Fruit fly (Drosophila melanogaster) whole organism, embryonic: Measurements from ENCODE around the gene CG15046.

Source experiments
- ATbp ChIP-seq: fragments of 200-800 bp; sonication (Bioruptor generic); optimal IDR thresholded peaks from 2 replicates; lab custom pipeline; 2017; ENCODE audit warnings: missing biosample characterization, mild to moderate bottlenecking, missing genetic modification characterization, missing genetic modification reagents
- Abd-B ChIP-seq: fragments of 200-800 bp; sonication (Bioruptor generic); optimal IDR thresholded peaks from 2 replicates; lab custom pipeline; 2018; ENCODE audit warnings: missing biosample characterization, mild to moderate bottlenecking, missing genetic modification characterization, moderate library complexity
- Ada2b ChIP-seq: fragments of 200-800 bp; sonication (Bioruptor generic); IDR thresholded peaks from 2 replicates; pipeline ENCODE4 v1.3.6; 2022; ENCODE audit warnings: missing biosample characterization, missing genetic modification characterization
- CG14860 ChIP-seq: fragments of 200-800 bp; sonication (Bioruptor generic); IDR thresholded peaks from 3 replicates; pipeline ENCODE4 v1.3.6; 2022; ENCODE audit warnings: missing biosample characterization, missing genetic modification characterization; ENCODE audit not compliant: partially characterized antibody
- CG15011 ChIP-seq: fragments of 200-800 bp; sonication (Bioruptor generic); optimal IDR thresholded peaks from 3 replicates; lab custom pipeline; 2018; ENCODE audit warnings: missing biosample characterization, mild to moderate bottlenecking, missing genetic modification characterization
- CG1602 ChIP-seq: fragments of 200-800 bp; sonication (Bioruptor generic); optimal IDR thresholded peaks from 3 replicates; lab custom pipeline; 2016; ENCODE audit warnings: missing biosample characterization, missing genetic modification characterization
- CG17612 ChIP-seq: fragments of 200-800 bp; sonication (Bioruptor generic); IDR thresholded peaks from 2 replicates; pipeline ENCODE4 v1.3.6; 2022; ENCODE audit warnings: missing biosample characterization, missing genetic modification characterization
- CG18011 ChIP-seq: fragments of 200-800 bp; sonication (Bioruptor generic); optimal IDR thresholded peaks from 2 replicates; lab custom pipeline; 2017; ENCODE audit warnings: missing biosample characterization, missing genetic modification characterization, mild to moderate bottlenecking, moderate library complexity, missing genotype
- CG2875 ChIP-seq: fragments of 200-800 bp; sonication (Bioruptor generic); optimal IDR thresholded peaks from 2 replicates; lab custom pipeline; 2017; ENCODE audit warnings: missing biosample characterization, mild to moderate bottlenecking, missing genetic modification characterization, missing genetic modification reagents
- CG30403 ChIP-seq: fragments of 200-800 bp; sonication (Bioruptor generic); optimal IDR thresholded peaks from 3 replicates; lab custom pipeline; 2016; ENCODE audit warnings: missing biosample characterization, missing genetic modification characterization
- CG32767 ChIP-seq: fragments of 200-800 bp; sonication (Bioruptor generic); IDR thresholded peaks from 2 replicates; pipeline ENCODE4 v1.3.6; 2022; ENCODE audit warnings: missing biosample characterization, missing genetic modification characterization
- CG3726 ChIP-seq: fragments of 200-800 bp; sonication (Bioruptor generic); IDR thresholded peaks from 3 replicates; pipeline ENCODE4, ENCODE4 v1.3.6; 2022; ENCODE audit warnings: missing biosample characterization, missing genetic modification characterization
- CG42726 ChIP-seq: fragments of 200-800 bp; sonication (Bioruptor generic); IDR thresholded peaks from 2 replicates; pipeline ENCODE4 v1.3.6; 2022; ENCODE audit warnings: missing biosample characterization, missing genetic modification characterization; ENCODE audit not compliant: partially characterized antibody
- CG4854 ChIP-seq: fragments of 200-800 bp; sonication (Bioruptor generic); optimal IDR thresholded peaks from 2 replicates; lab custom pipeline; 2016; ENCODE audit warnings: missing biosample characterization, missing genetic modification characterization, inconsistent platforms
- CG5245 ChIP-seq: fragments of 200-800 bp; sonication (Bioruptor generic); optimal IDR thresholded peaks from 3 replicates; lab custom pipeline; 2016; ENCODE audit warnings: missing biosample characterization, missing genetic modification characterization
- CG6654 ChIP-seq: fragments of 200-800 bp; sonication (Bioruptor generic); optimal IDR thresholded peaks from 2 replicates; lab custom pipeline; 2017; ENCODE audit warnings: missing biosample characterization, mild to moderate bottlenecking, missing genetic modification characterization
- Hey ChIP-seq: fragments of 200-800 bp; sonication (Bioruptor generic); optimal IDR thresholded peaks from 3 replicates; lab custom pipeline; 2018; ENCODE audit warnings: missing biosample characterization, mild to moderate bottlenecking, missing genetic modification characterization
- Oli ChIP-seq: fragments of 200-800 bp; sonication (Bioruptor generic); optimal IDR thresholded peaks from 2 replicates; lab custom pipeline; 2018; ENCODE audit warnings: missing biosample characterization, mild to moderate bottlenecking, missing genetic modification characterization, moderate library complexity
- Rx ChIP-seq: fragments of 200-800 bp; sonication (Bioruptor generic); IDR thresholded peaks from 2 replicates; pipeline ENCODE4 v1.3.6; 2022; ENCODE audit warnings: missing biosample characterization, missing genetic modification characterization
- Sox100B ChIP-seq: fragments of 200-800 bp; sonication (Bioruptor generic); optimal IDR thresholded peaks from 3 replicates; lab custom pipeline; 2018; ENCODE audit warnings: missing biosample characterization, mild to moderate bottlenecking, missing genetic modification characterization
- bab2 ChIP-seq: fragments of 200-800 bp; sonication (Bioruptor generic); optimal IDR thresholded peaks from 2 replicates; lab custom pipeline; 2016; ENCODE audit warnings: missing biosample characterization, missing genetic modification characterization
- cad ChIP-seq: fragments of >200 bp; optimal IDR thresholded peaks from 2 replicates; lab custom pipeline; 2017; ENCODE audit warnings: missing biosample characterization, missing genetic modification characterization
- chm ChIP-seq: fragments of 200-800 bp; sonication (Bioruptor generic); IDR thresholded peaks from 2 replicates; pipeline ENCODE4 v1.3.6; 2022; ENCODE audit warnings: missing biosample characterization, missing genetic modification characterization
- crol ChIP-seq: fragments of 200-800 bp; sonication (Bioruptor generic); IDR thresholded peaks from 2 replicates; pipeline ENCODE4 v1.3.6; 2022; ENCODE audit warnings: missing biosample characterization, missing genetic modification characterization
- cwo ChIP-seq: fragments of 200-800 bp; sonication (Bioruptor generic); optimal IDR thresholded peaks from 3 replicates; lab custom pipeline; 2017; ENCODE audit warnings: missing biosample characterization, missing genetic modification characterization, mild to moderate bottlenecking, moderate library complexity, missing genetic modification reagents
- dati ChIP-seq: fragments of 200-800 bp; sonication (Bioruptor generic); IDR thresholded peaks from 2 replicates; pipeline ENCODE4 v1.3.6; 2022; ENCODE audit warnings: missing biosample characterization, missing genetic modification characterization
- dpn ChIP-seq, 2 experiments: fragments of 200-800 bp; sonication (Bioruptor generic); optimal IDR thresholded peaks; 3 replicates each; lab custom pipeline; 2016; ENCODE audit warnings: missing biosample characterization in 2 of 2, missing genetic modification characterization in 2 of 2
- emc ChIP-seq: fragments of 200-800 bp; sonication (Bioruptor generic); optimal IDR thresholded peaks from 2 replicates; lab custom pipeline; 2016; ENCODE audit warnings: missing biosample characterization, missing genetic modification characterization
- exex ChIP-seq: fragments of 200-800 bp; sonication (Bioruptor generic); optimal IDR thresholded peaks from 4 replicates; lab custom pipeline; 2018; ENCODE audit warnings: missing biosample characterization, mild to moderate bottlenecking, missing genetic modification characterization, moderate library complexity
- fd102C ChIP-seq: fragments of 200-800 bp; sonication (Bioruptor generic); optimal IDR thresholded peaks from 2 replicates; lab custom pipeline; 2018; ENCODE audit warnings: missing biosample characterization, mild to moderate bottlenecking, missing genetic modification characterization, moderate library complexity
- fd64A ChIP-seq: fragments of 200-800 bp; sonication (Bioruptor generic); optimal IDR thresholded peaks from 3 replicates; lab custom pipeline; 2018; ENCODE audit warnings: missing biosample characterization, mild to moderate bottlenecking, missing genetic modification characterization
- gcm ChIP-seq: fragments of 200-800 bp; sonication (Bioruptor generic); optimal IDR thresholded peaks from 2 replicates; lab custom pipeline; 2019; ENCODE audit warnings: missing biosample characterization, mild to moderate bottlenecking, missing genetic modification characterization, moderate library complexity
- gem ChIP-seq: fragments of 200-800 bp; sonication (Bioruptor generic); optimal IDR thresholded peaks from 2 replicates; lab custom pipeline; 2019; ENCODE audit warnings: missing biosample characterization, mild to moderate bottlenecking, missing genetic modification characterization, moderate library complexity
- grn ChIP-seq: fragments of 200-800 bp; sonication (Bioruptor generic); optimal IDR thresholded peaks from 3 replicates; lab custom pipeline; 2017; ENCODE audit warnings: missing biosample characterization, missing genetic modification characterization
- gsb-n ChIP-seq: fragments of 200-800 bp; sonication (Bioruptor generic); optimal IDR thresholded peaks from 3 replicates; lab custom pipeline; 2018; ENCODE audit warnings: missing biosample characterization, mild to moderate bottlenecking, missing genetic modification characterization
- hb ChIP-seq: fragments of 200-800 bp; sonication (Bioruptor generic); IDR thresholded peaks from 3 replicates; pipeline ENCODE4 v1.3.6; 2022; ENCODE audit warnings: missing biosample characterization, missing genetic modification characterization; ENCODE audit not compliant: partially characterized antibody
- ind ChIP-seq: fragments of 200-800 bp; sonication (Bioruptor generic); optimal IDR thresholded peaks from 3 replicates; lab custom pipeline; 2016; ENCODE audit warnings: missing biosample characterization, missing genetic modification characterization
- insv ChIP-seq, 2 experiments: fragments of 200-800 bp; sonication (Bioruptor generic); optimal IDR thresholded peaks; 3 replicates each; lab custom pipeline; 2016 to 2018; ENCODE audit warnings: missing biosample characterization in 2 of 2, missing genetic modification characterization in 2 of 2
- kah ChIP-seq: fragments of 200-800 bp; sonication (Bioruptor generic); optimal IDR thresholded peaks from 2 replicates; lab custom pipeline; 2018; ENCODE audit warnings: missing biosample characterization, mild to moderate bottlenecking, missing genetic modification characterization
- klu ChIP-seq: fragments of 200-800 bp; sonication (Bioruptor generic); IDR thresholded peaks from 2 replicates; pipeline ENCODE4 v1.3.6; 2022; ENCODE audit warnings: missing biosample characterization, missing genetic modification characterization
- lov ChIP-seq, 2 experiments: fragments of 200-800 bp in 1 of 2; fragments of >200 bp in 1 of 2; sonication (Bioruptor generic) in 1 of 2; IDR thresholded peaks in 1 of 2; optimal IDR thresholded peaks in 1 of 2; 2 replicates in 1 of 2; 3 replicates in 1 of 2; pipeline versions ENCODE4 v1.3.6 to Lab custom; 2017 to 2022; ENCODE audit warnings: missing biosample characterization in 1 of 2, missing genetic modification characterization in 1 of 2
- p53 ChIP-seq: fragments of 200-800 bp; sonication (Bioruptor generic); optimal IDR thresholded peaks from 2 replicates; lab custom pipeline; 2016; ENCODE audit warnings: missing biosample characterization, missing genetic modification characterization
- sens-2 ChIP-seq: fragments of 200-800 bp; sonication (Bioruptor generic); IDR thresholded peaks from 2 replicates; pipeline ENCODE4 v1.3.6; 2022; ENCODE audit warnings: missing biosample characterization, missing genetic modification characterization
- shn ChIP-seq: fragments of 200-800 bp; sonication (Bioruptor generic); optimal IDR thresholded peaks from 3 replicates; lab custom pipeline; 2016; ENCODE audit warnings: missing biosample characterization, missing genetic modification characterization
- ssp ChIP-seq: fragments of 200-800 bp; sonication (Bioruptor generic); IDR thresholded peaks from 2 replicates; pipeline ENCODE4 v1.3.6; 2022; ENCODE audit warnings: missing biosample characterization, missing genetic modification characterization
- tap ChIP-seq: fragments of 200-800 bp; optimal IDR thresholded peaks from 3 replicates; lab custom pipeline; 2019; ENCODE audit warnings: missing biosample characterization, mild to moderate bottlenecking, missing genetic modification characterization, moderate library complexity
- tna ChIP-seq: fragments of 200-800 bp; sonication (Bioruptor generic); IDR thresholded peaks from 2 replicates; pipeline ENCODE4 v1.3.6; 2022; ENCODE audit warnings: missing biosample characterization, missing genetic modification characterization; ENCODE audit not compliant: partially characterized antibody
- wdn ChIP-seq: fragments of 200-800 bp; sonication (Bioruptor generic); IDR thresholded peaks from 2 replicates; pipeline ENCODE4 v1.3.6; 2022; ENCODE audit warnings: missing biosample characterization, missing genetic modification characterization
- wor ChIP-seq: fragments of 200-800 bp; sonication (Bioruptor generic); IDR thresholded peaks from 2 replicates; pipeline ENCODE4 v1.3.6; 2022; ENCODE audit warnings: missing biosample characterization, missing genetic modification characterization
- zfh1 ChIP-seq: fragments of 200-800 bp; sonication (Bioruptor generic); IDR thresholded peaks from 3 replicates; pipeline ENCODE4 v1.3.6; 2022; ENCODE audit warnings: missing biosample characterization, missing genetic modification characterization
- zfh2 ChIP-seq: fragments of 200-800 bp; sonication (Bioruptor generic); optimal IDR thresholded peaks from 2 replicates; lab custom pipeline; 2016; ENCODE audit warnings: missing biosample characterization, missing genetic modification characterization

Gene CG15046

dm6 chrX:18533308-18533707 lies 43.9 kb upstream of the CG15046 start (continued):
- TF ChIP-seq CG15011 (GFP tag; lab: Kevin White, UChicago), result no peak
- no peak for TF ChIP-seq CG14860 (GFP tag; lab: Robert Waterston, UW)
- no peak for TF ChIP-seq p53
- TF ChIP-seq gcm (GFP tag; lab: Kevin White, UChicago), result peak; percentile 19
- TF ChIP-seq fd102C (GFP tag; lab: Kevin White, UChicago), result no peak
- no peak for TF ChIP-seq grn (GFP tag; lab: Kevin White, UChicago)
- TF ChIP-seq ssp, result no peak
- 0 out of 3 replicates have a peak, but pooled peaks have one; percentile 27 for TF ChIP-seq CG3726 (GFP tag; lab: Robert Waterston, UW)
- TF ChIP-seq Abd-B (GFP tag; lab: Kevin White, UChicago), result peak; percentile 75
- 0 out of 2 replicates have a peak, but pooled peaks have one; percentile 22 for TF ChIP-seq crol (GFP tag; lab: Robert Waterston, UW)
- no peak for TF ChIP-seq CG5245
- TF ChIP-seq CG2875, result no peak
- no peak for TF ChIP-seq CG4854 (GFP tag; lab: Kevin White, UChicago)
- no peak for TF ChIP-seq shn (GFP tag; lab: Kevin White, UChicago)
- peak; percentile 17; the same call in 1 of the 3 replicates for TF ChIP-seq zfh1 (GFP tag; lab: Robert Waterston, UW)
- peak; percentile 60 for TF ChIP-seq ATbp (GFP tag; lab: Kevin White, UChicago)
- TF ChIP-seq Rx (GFP tag; lab: Robert Waterston, UW), result no peak
- no peak for TF ChIP-seq CG18011
- TF ChIP-seq klu (GFP tag; lab: Robert Waterston, UW), result no peak
- TF ChIP-seq ind (GFP tag; lab: Kevin White, UChicago), result no peak
- no peak for TF ChIP-seq CG1602 (GFP tag; lab: Kevin White, UChicago)
- no peak for TF ChIP-seq CG6654
- peak; percentile 70 for TF ChIP-seq gem (tag; lab: Kevin White, UChicago)
- TF ChIP-seq hb (GFP tag; lab: Robert Waterston, UW), result no peak
- no peak for TF ChIP-seq cwo (GFP tag; lab: Kevin White, UChicago)
- no peak for TF ChIP-seq wdn
- TF ChIP-seq wor (GFP tag; lab: Robert Waterston, UW), result no peak
- no peak for TF ChIP-seq sens-2 (GFP tag; lab: Robert Waterston, UW)
- peak; percentile 4 for TF ChIP-seq Sox100B (GFP tag; lab: Kevin White, UChicago)
- TF ChIP-seq lov (optimal IDR thresholded peaks at IDR 0.05; lab: Kevin White, UChicago), result no peak
- no peak for TF ChIP-seq lov (GFP tag; IDR thresholded peaks at IDR 0.05; lab: Robert Waterston, UW)
- no peak for TF ChIP-seq dpn (GFP tag; optimal IDR thresholded peaks at IDR 0.05; lab: Kevin White, UChicago)
- TF ChIP-seq tap (tag; lab: Kevin White, UChicago), result no peak
- TF ChIP-seq CG42726, result no peak
- TF ChIP-seq bab2 (GFP tag; lab: Kevin White, UChicago), result peak; percentile 47
- TF ChIP-seq zfh2 (GFP tag; lab: Kevin White, UChicago), result no peak
- no peak for TF ChIP-seq CG32767 (GFP tag; lab: Robert Waterston, UW)
- TF ChIP-seq exex (tag; lab: Kevin White, UChicago), result no peak
- TF ChIP-seq kah (GFP tag; lab: Kevin White, UChicago), result no peak
- TF ChIP-seq CG30403, result peak; percentile 14
- no peak for TF ChIP-seq Hey (tag; lab: Kevin White, UChicago)
- TF ChIP-seq chm, result no peak
- TF ChIP-seq fd64A, result no peak
- no peak for TF ChIP-seq cad (GFP tag; lab: Kevin White, UChicago)
- peak; percentile 60 for TF ChIP-seq Oli
- TF ChIP-seq Ada2b (GFP tag; lab: Robert Waterston, UW), result no peak
- no peak for TF ChIP-seq dati (GFP tag; lab: Robert Waterston, UW)
- TF ChIP-seq gsb-n (tag; lab: Kevin White, UChicago), result peak; percentile 33
- TF ChIP-seq insv (GFP tag; optimal IDR thresholded peaks at IDR 0.05; lab: Kevin White, UChicago), result no peak
- TF ChIP-seq emc (GFP tag; lab: Kevin White, UChicago), result no peak
- no peak for TF ChIP-seq tna (GFP tag; lab: Robert Waterston, UW)
- TF ChIP-seq CG17612 (GFP tag; lab: Robert Waterston, UW), result no peak
